Fruit fly (Drosophila melanogaster) whole organism, adult: ENCODE results near the gene LSm3.

Source experiments
- CG12768 ChIP-seq: fragments of 200-800 bp; sonication (Bioruptor generic); optimal IDR thresholded peaks from 2 replicates; lab custom pipeline; 2017; ENCODE audit warnings: missing biosample characterization, missing genetic modification characterization, mild to moderate bottlenecking, moderate library complexity, missing genetic modification reagents
- Crg-1 ChIP-seq: fragments of 200-800 bp; sonication (Bioruptor generic); optimal IDR thresholded peaks from 2 replicates; lab custom pipeline; 2016; ENCODE audit warnings: missing biosample characterization, missing genetic modification characterization
- tj ChIP-seq: fragments of 200-800 bp; sonication (Bioruptor generic); optimal IDR thresholded peaks from 3 replicates; lab custom pipeline; 2017; ENCODE audit warnings: missing biosample characterization, mild to moderate bottlenecking, missing genetic modification characterization, moderate library complexity

dm6 chr3R:24014600-24014999, 18.5 kb downstream of the LSm3 start:
- no peak for TF ChIP-seq Crg-1 (GFP tag; lab: Kevin White, UChicago)
- no peak for TF ChIP-seq CG12768 (GFP tag; lab: Kevin White, UChicago)
- TF ChIP-seq tj (GFP tag; lab: Kevin White, UChicago), result no peak
